Fruit fly (Drosophila melanogaster) whole organism: ENCODE measurements around the gene CG1582.

Experiments used
- CG8478 ChIP-seq: fragments of >200 bp; optimal IDR thresholded peaks from 2 replicates; lab custom pipeline; 2018; ENCODE audit warnings: inconsistent platforms
- Dll ChIP-seq: fragments of >200 bp; optimal IDR thresholded peaks from 2 replicates; lab custom pipeline; 2017
- pan ChIP-seq: fragments of >200 bp; optimal IDR thresholded peaks from 2 replicates; lab custom pipeline; 2017

DNA sequence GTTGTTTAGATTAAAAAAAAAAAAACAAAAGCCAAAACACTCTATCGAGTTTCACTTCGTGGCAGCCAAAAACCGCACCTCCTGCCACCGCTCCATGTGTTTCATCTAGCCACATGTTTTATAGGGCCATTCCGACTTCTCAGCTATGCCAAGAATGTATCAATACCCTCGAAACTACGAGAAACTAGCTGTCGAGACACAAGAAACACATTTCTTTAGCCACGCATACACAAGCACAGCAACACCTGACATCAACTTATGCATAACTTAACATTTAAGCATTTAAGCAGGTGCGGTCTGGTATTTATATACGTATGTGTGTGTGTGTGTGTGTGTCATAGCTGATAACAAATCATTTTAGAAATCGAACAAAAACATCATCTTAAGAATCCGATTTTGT is 36.5 kb upstream of the CG1582 start:
- no peak for TF ChIP-seq CG8478 (lab: Kevin White, UChicago)
- TF ChIP-seq Dll (lab: Kevin White, UChicago) = no peak
- TF ChIP-seq pan (lab: Kevin White, UChicago) = no peak
